Worm (Caenorhabditis elegans) whole organism, L1 larva: ENCODE data around the gene Y69H2.15.

ENCODE experiments used
- ama-1 ChIP-seq: fragments of 150-350 bp; optimal IDR thresholded peaks from 2 replicates; lab custom pipeline; 2014
- ets-5 ChIP-seq: fragments of 200-800 bp; sonication (Bioruptor generic); IDR thresholded peaks from 2 replicates; pipeline ENCODE4 v1.3.6; 2022; ENCODE audit warnings: missing genetic modification characterization, missing compliant biosample characterization
- nhr-12 ChIP-seq: sonication (generic microtip); optimal IDR thresholded peaks from 2 replicates; lab custom pipeline; 2017; ENCODE audit warnings: missing biosample characterization, missing genetic modification characterization

DNA sequence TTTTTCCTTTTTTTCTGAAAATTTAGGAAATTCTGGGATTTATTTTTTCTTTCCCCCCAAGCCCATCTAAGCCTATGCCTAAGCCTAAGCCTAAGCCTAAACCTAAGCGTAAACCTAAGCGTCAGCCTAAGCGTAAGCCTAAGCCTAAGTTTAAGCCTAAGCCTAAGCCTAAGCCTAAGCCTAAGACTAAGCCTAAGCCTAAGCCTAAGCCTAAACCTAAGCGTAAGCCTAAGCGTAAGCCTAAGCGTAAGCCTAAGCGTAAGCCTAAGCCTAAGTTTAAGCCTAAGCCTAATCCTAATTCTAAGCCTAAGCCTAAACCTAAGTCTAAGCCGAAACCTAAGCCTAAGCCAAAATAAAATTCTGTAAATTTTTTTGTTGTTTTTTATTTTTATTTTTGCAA, 38.7 kb downstream of the Y69H2.15 start:
- no peak for TF ChIP-seq ets-5 (GFP tag; lab: Robert Waterston, UW)
- no peak for TF ChIP-seq ama-1 (lab: Kevin White, UChicago)
- TF ChIP-seq nhr-12 (tag; lab: Kevin White, UChicago): no peak
